Worm (Caenorhabditis elegans) whole organism, mixed stage, embryonic: ENCODE measurements around the gene F32E10.8.

Experiments used
- blmp-1 ChIP-seq: fragments of 150-350 bp; optimal IDR thresholded peaks from 2 replicates; lab custom pipeline; 2014; ENCODE audit warnings: missing biosample characterization, missing genetic modification characterization
- hlh-1 ChIP-seq: fragments of 150-350 bp; optimal IDR thresholded peaks from 2 replicates; lab custom pipeline; 2014; ENCODE audit warnings: missing biosample characterization, missing genetic modification reagents, missing genetic modification characterization
- pha-4 ChIP-seq: fragments of 150-350 bp; optimal IDR thresholded peaks from 2 replicates; lab custom pipeline; 2018; ENCODE audit warnings: missing biosample characterization, missing genetic modification reagents, missing genetic modification characterization
- ztf-11 ChIP-seq: fragments of 150-350 bp; optimal IDR thresholded peaks from 2 replicates; lab custom pipeline; 2014; ENCODE audit warnings: missing biosample characterization, missing genetic modification characterization

DNA sequence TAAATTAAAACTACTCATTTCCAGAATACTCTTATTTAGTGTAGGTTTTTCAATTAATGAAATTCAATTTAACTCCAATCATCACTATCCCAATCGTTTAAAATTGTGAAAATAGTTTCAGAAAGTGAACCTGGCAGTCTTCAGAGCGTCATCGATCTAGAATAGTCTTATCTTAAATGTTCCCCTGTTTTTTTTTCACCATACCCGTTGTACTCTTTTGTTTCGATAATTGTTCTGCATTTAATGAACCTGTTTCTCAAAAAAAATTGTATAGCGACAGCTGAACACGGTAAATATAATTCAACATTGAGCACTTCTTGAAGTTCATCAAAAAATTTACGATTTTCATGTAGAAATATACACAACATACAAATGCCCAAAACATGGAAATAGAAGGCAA is 16.2 kb upstream of the F32E10.8 start:
- TF ChIP-seq hlh-1 (tag; lab: Kevin White, UChicago) = no peak
- no peak for TF ChIP-seq ztf-11 (tag; lab: Kevin White, UChicago)
- TF ChIP-seq pha-4 (tag; lab: Kevin White, UChicago) = no peak
- no peak for TF ChIP-seq blmp-1 (tag; lab: Kevin White, UChicago)
